Worm (Caenorhabditis elegans): Measurements from ENCODE around the gene C14E2.3.

The C14E2.3 gene

DNA sequence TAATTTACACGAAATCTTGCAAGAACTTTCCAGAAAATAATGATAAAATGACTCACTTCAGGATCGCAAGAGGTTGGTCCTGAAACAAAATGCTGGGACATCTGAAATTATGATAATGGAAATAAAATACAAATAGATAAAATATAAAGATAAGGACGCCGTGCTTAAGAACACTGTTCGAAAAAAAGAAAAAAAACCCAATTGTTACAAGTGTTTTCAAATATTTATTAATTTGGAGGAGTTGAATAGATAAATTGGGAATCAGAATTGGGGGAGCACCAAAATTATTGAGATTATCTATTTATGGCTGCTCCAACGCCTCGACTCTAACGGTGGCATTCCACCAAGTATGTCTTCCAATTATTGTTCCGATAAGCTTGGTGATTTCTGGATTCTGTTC lies 37.2 kb upstream of the C14E2.3 start, which contains the start of gene ceh-41:
Gene ceh-41 (minus strand): TSS at position 101 of the 400 bp plus-strand sequence.
- TF ChIP-seq B0310.2 (tag; optimal IDR thresholded peaks at IDR 0.05) (no peak), tbx-37 (GFP tag; conservative IDR thresholded peaks at IDR 0.05) (no peak), tbx-11 (GFP tag; IDR thresholded peaks at IDR 0.05) (no peak), pes-1 (GFP tag; IDR thresholded peaks at IDR 0.05) (no peak), tra-4 (tag; optimal IDR thresholded peaks at IDR 0.05) (no peak), flt-1 (GFP tag; IDR thresholded peaks at IDR 0.05) (no peak), hmbx-1 (tag; optimal IDR thresholded peaks at IDR 0.05) (no peak), ama-1 (optimal IDR thresholded peaks at IDR 0.05) (no peak), F13C5.2 (tag; optimal IDR thresholded peaks at IDR 0.05) (no peak), ceh-13 (GFP tag; optimal IDR thresholded peaks at IDR 0.05) (no peak), ceh-36 (tag; optimal IDR thresholded peaks at IDR 0.05) (no peak)

DNA sequence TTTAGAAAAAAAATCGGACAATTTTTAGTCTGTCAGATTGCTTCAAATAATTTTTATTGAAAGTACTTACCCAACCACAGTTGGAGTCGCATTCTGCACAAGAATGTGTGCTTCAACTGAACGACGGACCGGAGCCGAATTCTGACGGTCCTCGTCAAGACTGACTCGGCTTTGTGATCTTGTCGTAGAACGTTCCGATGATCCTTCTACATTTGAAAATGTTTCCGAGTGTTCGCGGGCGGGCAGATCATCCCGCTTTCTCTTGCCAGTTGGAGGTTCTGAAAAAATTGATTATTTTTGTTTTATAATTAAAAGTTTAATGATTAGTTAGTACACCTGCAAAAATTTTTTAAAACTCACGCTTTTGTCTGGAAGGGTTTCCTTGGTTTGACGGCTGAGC lies 36.3 kb upstream of the C14E2.3 start:
- TF ChIP-seq hmbx-1 (tag; optimal IDR thresholded peaks at IDR 0.05) (no peak), tbx-11 (GFP tag; IDR thresholded peaks at IDR 0.05) (no peak), ceh-13 (GFP tag; optimal IDR thresholded peaks at IDR 0.05) (no peak), F13C5.2 (tag; optimal IDR thresholded peaks at IDR 0.05) (no peak), scrt-1 (GFP tag; IDR thresholded peaks at IDR 0.05) (no peak), aly-1 (tag; optimal IDR thresholded peaks at IDR 0.05) (no peak), ceh-36 (tag; optimal IDR thresholded peaks at IDR 0.05) (no peak), hmg-4 (GFP tag; optimal IDR thresholded peaks at IDR 0.05) (no peak), ama-1 (optimal IDR thresholded peaks at IDR 0.05) (no peak), B0310.2 (tag; optimal IDR thresholded peaks at IDR 0.05) (no peak), pes-1 (GFP tag; IDR thresholded peaks at IDR 0.05) (no peak), sea-1 (GFP tag; conservative IDR thresholded peaks at IDR 0.05) (no peak), tra-4 (tag; optimal IDR thresholded peaks at IDR 0.05) (no peak)

DNA sequence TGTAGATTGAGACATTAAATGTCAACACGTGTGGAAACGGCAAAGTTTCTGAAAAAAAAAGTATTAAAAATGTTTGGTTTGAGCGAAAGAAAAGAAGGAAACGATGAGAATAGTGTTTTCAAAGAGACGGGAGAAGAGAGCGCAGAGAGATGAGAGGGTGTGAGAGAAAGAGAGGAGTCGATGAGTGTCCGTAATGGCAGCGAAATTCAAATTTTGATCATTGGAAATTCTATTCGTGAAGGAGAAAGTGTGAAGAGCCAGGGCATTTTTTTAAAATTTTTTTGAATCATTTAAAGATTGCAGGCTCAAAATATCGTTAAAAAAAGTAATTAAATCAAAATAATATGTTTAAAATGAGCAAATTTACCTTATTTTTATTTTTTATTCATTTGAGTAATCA lies 34.2 kb upstream of the C14E2.3 start, which contains the start of gene T26C11.4:
Gene T26C11.4 (minus strand): TSS at position 54 of the 400 bp plus-strand sequence.
- no peak for TF ChIP-seq ceh-13 (GFP tag; optimal IDR thresholded peaks at IDR 0.05)
- no peak for TF ChIP-seq tra-4 (tag; optimal IDR thresholded peaks at IDR 0.05)
- no peak for TF ChIP-seq B0310.2 (tag; optimal IDR thresholded peaks at IDR 0.05)
- TF ChIP-seq hmg-4 (GFP tag; optimal IDR thresholded peaks at IDR 0.05) = no peak
- TF ChIP-seq tbx-37 (GFP tag; conservative IDR thresholded peaks at IDR 0.05) = no peak
- no peak for TF ChIP-seq sea-1 (GFP tag; conservative IDR thresholded peaks at IDR 0.05)
- TF ChIP-seq hnd-1 (tag; optimal IDR thresholded peaks at IDR 0.05) = no peak
- no peak for TF ChIP-seq F13C5.2 (tag; optimal IDR thresholded peaks at IDR 0.05)
- no peak for TF ChIP-seq ama-1 (optimal IDR thresholded peaks at IDR 0.05)
- TF ChIP-seq scrt-1 (GFP tag; IDR thresholded peaks at IDR 0.05) = no peak
- TF ChIP-seq hmbx-1 (tag; optimal IDR thresholded peaks at IDR 0.05) = no peak
- TF ChIP-seq aly-1 (tag; optimal IDR thresholded peaks at IDR 0.05) = no peak
- no peak for TF ChIP-seq flt-1 (GFP tag; IDR thresholded peaks at IDR 0.05)
- TF ChIP-seq tbx-11 (GFP tag; IDR thresholded peaks at IDR 0.05) = no peak
- TF ChIP-seq ets-7 (tag; optimal IDR thresholded peaks at IDR 0.05) = no peak
- no peak for TF ChIP-seq ceh-36 (tag; optimal IDR thresholded peaks at IDR 0.05)

- TF ChIP-seq scrt-1 (GFP tag; IDR thresholded peaks at IDR 0.05) (peak; percentile 78), sea-1 (GFP tag; conservative IDR thresholded peaks at IDR 0.05) (peak; percentile 75), flt-1 (GFP tag; IDR thresholded peaks at IDR 0.05) (peak; percentile 72), ceh-36 (tag; optimal IDR thresholded peaks at IDR 0.05) (peak; percentile 55), ets-7 (tag; optimal IDR thresholded peaks at IDR 0.05) (no peak), hnd-1 (tag; optimal IDR thresholded peaks at IDR 0.05) (peak; percentile 61), hmbx-1 (tag; optimal IDR thresholded peaks at IDR 0.05) (no peak), hmg-4 (GFP tag; optimal IDR thresholded peaks at IDR 0.05) (peak; percentile 57), B0310.2 (tag; optimal IDR thresholded peaks at IDR 0.05) (peak; percentile 42), ama-1 (optimal IDR thresholded peaks at IDR 0.05) (no peak), pes-1 (GFP tag; IDR thresholded peaks at IDR 0.05) (peak; percentile 77), ceh-13 (GFP tag; optimal IDR thresholded peaks at IDR 0.05) (peak; percentile 26), tra-4 (tag; optimal IDR thresholded peaks at IDR 0.05) (no peak), aly-1 (tag; optimal IDR thresholded peaks at IDR 0.05) (no peak), tbx-11 (GFP tag; IDR thresholded peaks at IDR 0.05) (peak; percentile 64), F13C5.2 (tag; optimal IDR thresholded peaks at IDR 0.05) (peak; percentile 67), tbx-37 (GFP tag; conservative IDR thresholded peaks at IDR 0.05) (peak; percentile 81)
Measured at ce11 chrX:1837703-1838102, 26.4 kb upstream of the C14E2.3 start.

DNA sequence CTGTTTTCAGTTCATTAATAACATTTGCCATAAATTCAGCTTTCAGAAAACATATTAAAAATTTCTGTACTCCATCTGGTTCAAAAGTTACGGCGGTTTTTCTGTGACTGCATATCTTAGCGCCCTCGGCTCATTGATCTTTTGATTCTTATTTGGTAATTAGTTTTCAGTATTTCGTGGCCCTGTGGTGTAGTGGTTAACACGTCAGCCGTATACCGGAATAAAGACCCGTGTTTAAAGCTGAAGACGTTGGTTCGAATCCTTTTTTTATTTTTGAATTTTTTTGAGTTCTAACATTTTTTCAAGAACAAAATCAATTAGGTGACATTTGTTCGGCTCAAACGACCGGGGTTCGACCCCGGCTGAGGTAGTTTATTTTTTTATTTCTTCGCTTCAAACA lies 19.1 kb upstream of the C14E2.3 start:
- TF ChIP-seq flt-1 (GFP tag; IDR thresholded peaks at IDR 0.05) = no peak
- TF ChIP-seq tbx-11 (GFP tag; IDR thresholded peaks at IDR 0.05) = no peak

DNA sequence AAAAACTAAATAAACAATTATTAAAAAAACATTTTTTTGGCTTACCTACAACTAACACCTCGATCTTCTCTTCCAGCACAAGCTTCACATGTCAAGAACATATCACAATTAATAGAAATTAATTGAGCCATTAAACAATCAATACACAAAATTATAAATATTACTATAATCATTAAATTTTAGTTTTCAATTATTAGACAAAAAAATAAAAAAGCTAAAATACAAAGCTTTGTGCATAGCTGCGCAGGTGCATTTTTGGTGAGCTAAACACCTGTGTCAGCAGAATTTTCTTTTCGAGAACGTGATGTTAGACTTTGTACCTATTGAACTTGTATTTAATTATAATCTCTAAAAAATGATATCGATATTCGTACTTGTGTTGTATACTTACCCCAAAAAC lies 18.6 kb upstream of the C14E2.3 start, which contains the start of gene C14E2.6:
Gene C14E2.6 (minus strand): TSS at position 101 of the 400 bp plus-strand sequence.
- TF ChIP-seq sea-1 (GFP tag; conservative IDR thresholded peaks at IDR 0.05) = no peak
- no peak for TF ChIP-seq hnd-1 (tag; optimal IDR thresholded peaks at IDR 0.05)
- no peak for TF ChIP-seq ceh-36 (tag; optimal IDR thresholded peaks at IDR 0.05)
- TF ChIP-seq pes-1 (GFP tag; IDR thresholded peaks at IDR 0.05) = no peak
- no peak for TF ChIP-seq hmbx-1 (tag; optimal IDR thresholded peaks at IDR 0.05)
- TF ChIP-seq tbx-37 (GFP tag; conservative IDR thresholded peaks at IDR 0.05) = no peak
- TF ChIP-seq ceh-13 (GFP tag; optimal IDR thresholded peaks at IDR 0.05) = no peak
- no peak for TF ChIP-seq B0310.2 (tag; optimal IDR thresholded peaks at IDR 0.05)
- TF ChIP-seq scrt-1 (GFP tag; IDR thresholded peaks at IDR 0.05) = no peak
- no peak for TF ChIP-seq hmg-4 (GFP tag; optimal IDR thresholded peaks at IDR 0.05)
- TF ChIP-seq ets-7 (tag; optimal IDR thresholded peaks at IDR 0.05) = no peak
- TF ChIP-seq ama-1 (optimal IDR thresholded peaks at IDR 0.05) = no peak
- no peak for TF ChIP-seq F13C5.2 (tag; optimal IDR thresholded peaks at IDR 0.05)

- TF ChIP-seq ceh-13 (GFP tag; optimal IDR thresholded peaks at IDR 0.05) = no peak
Measured at ce11 chrX:1826166-1826565, 14.8 kb upstream of the C14E2.3 start, which contains the start of gene C14E2.1. TSS of gene C14E2.1 (plus strand) at chrX:1826466.

DNA sequence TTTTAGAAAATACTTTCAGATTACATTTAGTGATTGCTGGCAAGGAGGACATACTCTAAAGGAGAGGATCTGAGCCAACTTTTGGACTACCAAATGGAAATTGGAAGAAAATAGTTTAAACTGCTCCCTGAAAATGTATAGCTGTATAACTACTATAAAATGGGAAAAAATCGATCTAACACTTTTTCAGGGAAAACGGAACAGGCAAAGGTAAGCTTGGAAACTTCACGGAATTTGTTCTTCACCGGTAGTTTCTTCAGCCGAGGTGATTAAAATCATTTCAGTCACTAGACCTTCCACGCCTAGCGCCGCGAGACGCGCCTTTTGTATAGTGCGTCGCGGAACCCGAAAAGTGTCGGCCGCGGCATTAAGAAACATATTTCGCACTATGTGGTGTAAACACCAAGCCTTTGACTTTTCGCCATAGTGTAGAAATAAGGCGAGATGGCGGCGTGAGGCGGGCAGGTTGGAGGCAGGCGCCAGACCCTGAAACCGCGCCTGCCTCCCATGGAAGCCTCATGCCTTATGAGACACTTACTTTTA lies 14.0 kb upstream of the C14E2.3 start, which contains the start of gene C14E2.5:
Gene C14E2.5 (minus strand): TSS at position 51 of the 543 bp plus-strand sequence.
- TF ChIP-seq tbx-37 (GFP tag; conservative IDR thresholded peaks at IDR 0.05) (no peak), tra-4 (tag; optimal IDR thresholded peaks at IDR 0.05) (no peak), B0310.2 (tag; optimal IDR thresholded peaks at IDR 0.05) (no peak), F13C5.2 (tag; optimal IDR thresholded peaks at IDR 0.05) (no peak), ceh-13 (GFP tag; optimal IDR thresholded peaks at IDR 0.05) (no peak)

Measured in whole organism, early embryonic.